Fruit fly (Drosophila melanogaster) whole organism, embryonic: ENCODE measurements around the gene drn.

ENCODE experiments used
- Asciz ChIP-seq: fragments of 200-800 bp; sonication (Bioruptor generic); optimal IDR thresholded peaks from 2 replicates; lab custom pipeline; 2017; ENCODE audit warnings: missing biosample characterization, mild to moderate bottlenecking, missing genetic modification characterization, missing genetic modification reagents
- CG10366 ChIP-seq: fragments of 200-800 bp; sonication (Bioruptor generic); IDR thresholded peaks from 2 replicates; pipeline ENCODE4 v1.3.6; 2022; ENCODE audit warnings: missing biosample characterization, missing genetic modification characterization
- CG10959 ChIP-seq: fragments of 200-800 bp; sonication (Bioruptor generic); IDR thresholded peaks from 2 replicates; pipeline ENCODE4 v1.3.6; 2022; ENCODE audit warnings: missing biosample characterization, missing genetic modification characterization
- CG11093 ChIP-seq: fragments of 200-800 bp; sonication (Bioruptor generic); IDR thresholded peaks from 3 replicates; pipeline ENCODE4 v1.3.6; 2022; ENCODE audit warnings: missing biosample characterization, missing genetic modification characterization
- CG11695 ChIP-seq: fragments of 200-800 bp; sonication (Bioruptor generic); IDR thresholded peaks from 3 replicates; pipeline ENCODE4 v1.3.6; 2022; ENCODE audit warnings: missing biosample characterization, missing genetic modification characterization
- CG12219 ChIP-seq: fragments of 200-800 bp; sonication (Bioruptor generic); optimal IDR thresholded peaks from 3 replicates; lab custom pipeline; 2018; ENCODE audit warnings: missing biosample characterization, mild to moderate bottlenecking, missing genetic modification characterization
- CG12391 ChIP-seq: fragments of 200-800 bp; sonication (Bioruptor generic); optimal IDR thresholded peaks from 3 replicates; lab custom pipeline; 2018; ENCODE audit warnings: missing biosample characterization, mild to moderate bottlenecking, missing genetic modification characterization, moderate library complexity
- CG12942 ChIP-seq: fragments of 200-800 bp; sonication (Bioruptor generic); optimal IDR thresholded peaks from 3 replicates; lab custom pipeline; 2016; ENCODE audit warnings: missing biosample characterization, missing genetic modification characterization
- CG13424 ChIP-seq: fragments of 200-800 bp; sonication (Bioruptor generic); optimal IDR thresholded peaks from 2 replicates; lab custom pipeline; 2019; ENCODE audit warnings: missing biosample characterization, mild to moderate bottlenecking, missing genetic modification characterization, moderate library complexity
- CG13894 ChIP-seq: fragments of 200-800 bp; sonication (Bioruptor generic); optimal IDR thresholded peaks from 3 replicates; lab custom pipeline; 2018; ENCODE audit warnings: missing biosample characterization, mild to moderate bottlenecking, missing genetic modification characterization, moderate library complexity
- CG17361 ChIP-seq: fragments of 200-800 bp; sonication (Bioruptor generic); IDR thresholded peaks from 3 replicates; pipeline ENCODE4 v1.3.6; 2022; ENCODE audit warnings: missing biosample characterization, missing genetic modification characterization
- CG17612 ChIP-seq: fragments of 200-800 bp; sonication (Bioruptor generic); IDR thresholded peaks from 2 replicates; pipeline ENCODE4 v1.3.6; 2022; ENCODE audit warnings: missing biosample characterization, missing genetic modification characterization
- CG17829 ChIP-seq: fragments of 200-800 bp; optimal IDR thresholded peaks from 2 replicates; lab custom pipeline; 2019; ENCODE audit warnings: missing biosample characterization, mild to moderate bottlenecking, missing genetic modification characterization, moderate library complexity
- CG31365 ChIP-seq: fragments of 200-800 bp; sonication (Bioruptor generic); optimal IDR thresholded peaks from 2 replicates; lab custom pipeline; 2018; ENCODE audit warnings: missing biosample characterization, mild to moderate bottlenecking, missing genetic modification characterization
- CG31388 ChIP-seq: fragments of 200-800 bp; sonication (Bioruptor generic); optimal IDR thresholded peaks from 2 replicates; lab custom pipeline; 2016; ENCODE audit warnings: missing biosample characterization, missing genetic modification characterization
- CG33557 ChIP-seq: fragments of 200-800 bp; sonication (Bioruptor generic); optimal IDR thresholded peaks from 2 replicates; lab custom pipeline; 2019; ENCODE audit warnings: missing biosample characterization, mild to moderate bottlenecking, missing genetic modification characterization, moderate library complexity
- CG34224 ChIP-seq: fragments of 200-800 bp; sonication (Bioruptor generic); IDR thresholded peaks from 3 replicates; pipeline ENCODE4 v1.3.6; 2022; ENCODE audit warnings: missing biosample characterization, missing genetic modification characterization; ENCODE audit not compliant: partially characterized antibody
- CG34376 ChIP-seq: fragments of 200-800 bp; sonication (Bioruptor generic); optimal IDR thresholded peaks from 2 replicates; lab custom pipeline; 2018; ENCODE audit warnings: missing biosample characterization, mild to moderate bottlenecking, missing genetic modification characterization
- CG6272 ChIP-seq: fragments of 200-800 bp; sonication (Bioruptor generic); IDR thresholded peaks from 2 replicates; pipeline ENCODE4 v1.3.6; 2022; ENCODE audit warnings: missing biosample characterization, missing genetic modification characterization
- CG6683 ChIP-seq: fragments of 200-800 bp; sonication (Bioruptor generic); optimal IDR thresholded peaks from 2 replicates; lab custom pipeline; 2017; ENCODE audit warnings: missing biosample characterization, mild to moderate bottlenecking, missing genetic modification characterization, missing genetic modification reagents
- CG6689 ChIP-seq: fragments of 200-800 bp; sonication (Bioruptor generic); IDR thresholded peaks from 2 replicates; pipeline ENCODE4 v1.3.6; 2022; ENCODE audit warnings: missing biosample characterization, missing genetic modification characterization
- CG7372 ChIP-seq: fragments of 200-800 bp; sonication (Bioruptor generic); IDR thresholded peaks from 2 replicates; pipeline ENCODE4 v1.3.6; 2022; ENCODE audit warnings: missing biosample characterization, missing genetic modification characterization
- CG8924 ChIP-seq: fragments of 200-800 bp; optimal IDR thresholded peaks from 3 replicates; lab custom pipeline; 2019; ENCODE audit warnings: missing biosample characterization, mild to moderate bottlenecking, missing genetic modification characterization, moderate library complexity
- Dp ChIP-seq: fragments of 200-800 bp; sonication (Bioruptor generic); optimal IDR thresholded peaks from 2 replicates; lab custom pipeline; 2018; ENCODE audit warnings: missing biosample characterization, mild to moderate bottlenecking, missing genetic modification characterization, moderate library complexity
- E2f1 ChIP-seq: fragments of 200-800 bp; sonication (Bioruptor generic); IDR thresholded peaks from 2 replicates; pipeline ENCODE4 v1.3.6; 2022; ENCODE audit warnings: missing biosample characterization, missing genetic modification characterization
- E2f2 ChIP-seq: fragments of 200-800 bp; sonication (Bioruptor generic); IDR thresholded peaks from 2 replicates; pipeline ENCODE4 v1.3.6; 2022; ENCODE audit warnings: missing biosample characterization, missing genetic modification characterization
- ERR ChIP-seq: fragments of 200-800 bp; sonication (Bioruptor generic); optimal IDR thresholded peaks from 2 replicates; lab custom pipeline; 2016; ENCODE audit warnings: missing biosample characterization, missing genetic modification characterization
- Hand ChIP-seq: fragments of 200-800 bp; sonication (Bioruptor generic); optimal IDR thresholded peaks from 2 replicates; lab custom pipeline; 2017; ENCODE audit warnings: mild to moderate bottlenecking, missing biosample characterization, missing genetic modification reagents, missing genetic modification characterization
- Hr3 ChIP-seq: fragments of 200-800 bp; sonication (Bioruptor generic); optimal IDR thresholded peaks from 3 replicates; lab custom pipeline; 2016; ENCODE audit warnings: missing biosample characterization, missing genetic modification characterization
- Lhr ChIP-seq: fragments of 200-800 bp; sonication (Bioruptor generic); optimal IDR thresholded peaks from 3 replicates; lab custom pipeline; 2017; ENCODE audit warnings: mild to moderate bottlenecking, missing biosample characterization, missing genetic modification reagents, missing genetic modification characterization
- Mad ChIP-seq: fragments of 200-800 bp; sonication (Bioruptor generic); optimal IDR thresholded peaks from 2 replicates; lab custom pipeline; 2016; ENCODE audit warnings: missing biosample characterization, missing genetic modification characterization
- Med ChIP-seq: fragments of 200-800 bp; sonication (Bioruptor generic); peaks from one replicate; lab custom pipeline; 2016; ENCODE audit warnings: missing biosample characterization, missing genetic modification characterization, mild to moderate bottlenecking, inconsistent platforms, moderate library complexity
- Neu2 ChIP-seq: fragments of 200-800 bp; sonication (Bioruptor generic); optimal IDR thresholded peaks from 3 replicates; lab custom pipeline; 2016; ENCODE audit warnings: missing biosample characterization, missing genetic modification characterization, borderline replicate concordance
- ab ChIP-seq: fragments of 200-800 bp; sonication (Bioruptor generic); optimal IDR thresholded peaks from 2 replicates; lab custom pipeline; 2016; ENCODE audit warnings: missing biosample characterization, missing genetic modification characterization
- chn ChIP-seq: fragments of 200-800 bp; sonication (Bioruptor generic); optimal IDR thresholded peaks from 2 replicates; lab custom pipeline; 2016; ENCODE audit warnings: missing biosample characterization, missing genetic modification characterization
- crc ChIP-seq: fragments of 200-800 bp; sonication (Bioruptor generic); optimal IDR thresholded peaks from 2 replicates; lab custom pipeline; 2016; ENCODE audit warnings: missing biosample characterization, missing genetic modification characterization
- cwo ChIP-seq: fragments of 200-800 bp; sonication (Bioruptor generic); optimal IDR thresholded peaks from 3 replicates; lab custom pipeline; 2017; ENCODE audit warnings: missing biosample characterization, missing genetic modification characterization, mild to moderate bottlenecking, moderate library complexity, missing genetic modification reagents
- dati ChIP-seq: fragments of 200-800 bp; sonication (Bioruptor generic); IDR thresholded peaks from 2 replicates; pipeline ENCODE4 v1.3.6; 2022; ENCODE audit warnings: missing biosample characterization, missing genetic modification characterization
- esg ChIP-seq: fragments of 200-800 bp; sonication (Bioruptor generic); conservative IDR thresholded peaks from 2 replicates; pipeline ENCODE4 v1.3.6; 2022; ENCODE audit warnings: missing biosample characterization, missing genetic modification characterization
- gt ChIP-seq: fragments of 200-800 bp; sonication (Bioruptor generic); IDR thresholded peaks from 2 replicates; pipeline ENCODE4 v1.3.6; 2022; ENCODE audit warnings: missing biosample characterization, missing genetic modification characterization
- ham ChIP-seq: fragments of 200-800 bp; sonication (Bioruptor generic); IDR thresholded peaks from 2 replicates; pipeline ENCODE4 v1.3.6; 2022; ENCODE audit warnings: missing biosample characterization, missing genetic modification characterization
- nom ChIP-seq: fragments of 200-800 bp; sonication (Bioruptor generic); optimal IDR thresholded peaks from 2 replicates; lab custom pipeline; 2017; ENCODE audit warnings: missing biosample characterization, missing genetic modification characterization, mild to moderate bottlenecking, moderate library complexity, missing genetic modification reagents
- onecut ChIP-seq: fragments of 200-800 bp; sonication (Bioruptor generic); IDR thresholded peaks from 2 replicates; pipeline ENCODE4 v1.3.6; 2022; ENCODE audit warnings: missing biosample characterization, missing genetic modification characterization
- otp ChIP-seq: fragments of 200-800 bp; sonication (Bioruptor generic); IDR thresholded peaks from 3 replicates; pipeline ENCODE4, ENCODE4 v1.3.6; 2022; ENCODE audit warnings: missing biosample characterization, missing genetic modification characterization
- p53 ChIP-seq: fragments of 200-800 bp; sonication (Bioruptor generic); optimal IDR thresholded peaks from 2 replicates; lab custom pipeline; 2016; ENCODE audit warnings: missing biosample characterization, missing genetic modification characterization
- prd ChIP-seq, 3 experiments: fragments of >200 bp in 2 of 3; fragments of 200-800 bp in 1 of 3; sonication (Bioruptor generic) in 1 of 3; optimal IDR thresholded peaks in 2 of 3; IDR thresholded peaks in 1 of 3; 2 replicates in 2 of 3; 3 replicates in 1 of 3; pipeline versions ENCODE4 v1.3.6 to Lab custom; 2017 to 2022; ENCODE audit warnings: missing biosample characterization in 1 of 3, missing genetic modification characterization in 1 of 3
- ranshi ChIP-seq: fragments of 200-800 bp; sonication (Bioruptor generic); IDR thresholded peaks from 2 replicates; pipeline ENCODE4 v1.3.6; 2022; ENCODE audit warnings: missing biosample characterization, missing genetic modification characterization
- sd ChIP-seq: fragments of 200-800 bp; sonication (Bioruptor generic); optimal IDR thresholded peaks from 3 replicates; lab custom pipeline; 2018; ENCODE audit warnings: missing biosample characterization, mild to moderate bottlenecking, missing genetic modification characterization, moderate library complexity
- stwl ChIP-seq: fragments of 200-800 bp; sonication (Bioruptor generic); optimal IDR thresholded peaks from 3 replicates; lab custom pipeline; 2018; ENCODE audit warnings: missing biosample characterization, mild to moderate bottlenecking, missing genetic modification characterization, moderate library complexity
- usp ChIP-seq: fragments of >200 bp; optimal IDR thresholded peaks from 2 replicates; lab custom pipeline; 2017; ENCODE audit warnings: missing biosample characterization, missing genetic modification characterization
- zen2 ChIP-seq: fragments of 200-800 bp; sonication (Bioruptor generic); IDR thresholded peaks from 3 replicates; pipeline ENCODE4 v1.3.6; 2022; ENCODE audit warnings: missing biosample characterization, missing genetic modification characterization; ENCODE audit not compliant: partially characterized antibody

Gene drn

DNA sequence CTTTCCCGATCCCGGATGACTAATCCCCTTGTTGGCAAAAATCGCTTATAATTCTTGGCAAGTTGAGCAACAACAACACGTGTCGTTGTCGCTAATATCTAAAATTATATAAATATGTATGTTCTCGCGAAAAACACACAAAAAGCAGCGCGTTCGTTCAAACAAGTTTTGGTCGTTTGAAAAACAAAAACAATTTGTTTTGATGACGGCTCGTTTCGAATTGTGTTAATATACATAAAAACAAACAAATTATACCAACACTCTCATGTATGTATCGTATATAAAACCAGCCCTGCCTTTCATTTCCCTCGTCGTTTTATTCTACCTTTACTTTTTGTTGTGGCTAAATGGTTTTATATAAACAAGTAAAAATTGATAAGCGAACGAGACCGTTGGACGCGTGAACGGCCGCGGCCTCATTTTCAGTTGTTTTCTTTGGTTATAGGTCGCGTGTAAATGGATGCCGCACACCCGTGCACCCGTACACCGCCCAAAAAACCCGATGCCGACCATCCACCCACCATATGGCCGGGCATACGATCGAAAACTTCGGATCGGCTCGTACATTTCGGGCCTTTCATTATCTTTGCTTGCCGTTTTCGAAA is 4.3 kb downstream of the drn start:
- peak; percentile 47 for TF ChIP-seq CG34376 (GFP tag; lab: Kevin White, UChicago)
- no peak for TF ChIP-seq esg (GFP tag; lab: Robert Waterston, UW)
- TF ChIP-seq sd: peak; percentile 31
- TF ChIP-seq Neu2: no peak
- TF ChIP-seq CG33557: no peak
- no peak for TF ChIP-seq CG17361 (GFP tag; lab: Robert Waterston, UW)
- TF ChIP-seq CG10959 (GFP tag; lab: Robert Waterston, UW): no peak
- no peak for TF ChIP-seq CG6683 (GFP tag; lab: Kevin White, UChicago)
- no peak for TF ChIP-seq Asciz (GFP tag; lab: Kevin White, UChicago)
- no peak for TF ChIP-seq CG31365 (tag; lab: Kevin White, UChicago)
- TF ChIP-seq CG31388 (GFP tag; lab: Kevin White, UChicago): no peak
- no peak for TF ChIP-seq CG6272 (GFP tag; lab: Robert Waterston, UW)
- TF ChIP-seq CG13894 (tag; lab: Kevin White, UChicago): peak; percentile 35
- TF ChIP-seq ERR (GFP tag; lab: Kevin White, UChicago): no peak
- no peak for TF ChIP-seq E2f2 (GFP tag; lab: Robert Waterston, UW)
- no peak for TF ChIP-seq CG7372 (GFP tag; lab: Robert Waterston, UW)
- no peak for TF ChIP-seq E2f1 (GFP tag; lab: Robert Waterston, UW)
- peak; percentile 36 for TF ChIP-seq Hr3 (GFP tag; lab: Kevin White, UChicago)
- TF ChIP-seq chn: no peak
- no peak for TF ChIP-seq CG17829 (tag; lab: Kevin White, UChicago)
- no peak for TF ChIP-seq ab (GFP tag; lab: Kevin White, UChicago)
- TF ChIP-seq onecut: no peak; the same call in 1 of the 2 replicates
- no peak for TF ChIP-seq zen2 (GFP tag; lab: Robert Waterston, UW)
- no peak for TF ChIP-seq CG12391 (tag; lab: Kevin White, UChicago)
- TF ChIP-seq CG8924: no peak
- TF ChIP-seq CG13424: no peak
- no peak for TF ChIP-seq gt (GFP tag; lab: Robert Waterston, UW)
- no peak for TF ChIP-seq otp (GFP tag; lab: Robert Waterston, UW)
- TF ChIP-seq CG17612 (GFP tag; lab: Robert Waterston, UW): no peak
- no peak for TF ChIP-seq ham
- no peak for TF ChIP-seq Mad (GFP tag; lab: Kevin White, UChicago)
- TF ChIP-seq Med: peak; percentile 79
- TF ChIP-seq Dp (GFP tag; lab: Kevin White, UChicago): no peak
- TF ChIP-seq usp (GFP tag; lab: Kevin White, UChicago): no peak
- no peak for TF ChIP-seq CG6689 (GFP tag; lab: Robert Waterston, UW)
- TF ChIP-seq Lhr (GFP tag; lab: Kevin White, UChicago): no peak
- TF ChIP-seq crc (GFP tag; lab: Kevin White, UChicago): no peak
- peak; percentile 26 for TF ChIP-seq Hand (GFP tag; lab: Kevin White, UChicago)
- TF ChIP-seq ranshi (GFP tag; lab: Robert Waterston, UW): no peak
- TF ChIP-seq stwl (tag; lab: Kevin White, UChicago): no peak
- TF ChIP-seq CG34224: no peak
- no peak for TF ChIP-seq p53
- TF ChIP-seq CG12219 (GFP tag; lab: Kevin White, UChicago): no peak
- TF ChIP-seq CG11093 (GFP tag; lab: Robert Waterston, UW): no peak
- no peak for TF ChIP-seq dati (GFP tag; lab: Robert Waterston, UW)
- TF ChIP-seq CG10366 (GFP tag; lab: Robert Waterston, UW): no peak
- no peak for TF ChIP-seq CG11695
- TF ChIP-seq CG12942 (GFP tag; lab: Kevin White, UChicago): no peak
- peak; percentile 28 for TF ChIP-seq nom (GFP tag; lab: Kevin White, UChicago)
- no peak for TF ChIP-seq prd (optimal IDR thresholded peaks at IDR 0.05; lab: Kevin White, UChicago)
- TF ChIP-seq prd (GFP tag; IDR thresholded peaks at IDR 0.05; lab: Robert Waterston, UW): no peak
- TF ChIP-seq cwo: peak; percentile 96
